Worm (Caenorhabditis elegans) whole organism, L4 larva: Measurements from ENCODE around the gene F35F10.6.

Source experiments
- T20F7.1 ChIP-seq: fragments of 200-800 bp; sonication (Bioruptor generic); optimal IDR thresholded peaks from 2 replicates; lab custom pipeline; 2018; ENCODE audit warnings: mild to moderate bottlenecking, missing genetic modification characterization, missing compliant biosample characterization
- aha-1 ChIP-seq: fragments of 150-350 bp; peaks from one replicate; lab custom pipeline; 2014; ENCODE audit warnings: missing biosample characterization, missing genetic modification characterization
- daf-16 ChIP-seq, 3 experiments: sonication (generic microtip); optimal IDR thresholded peaks; 2 replicates each; lab custom pipeline; 2016 to 2017; ENCODE audit warnings: missing genetic modification characterization in 3 of 3, missing genetic modification reagents in 3 of 3, mild to moderate bottlenecking in 2 of 3, missing compliant biosample characterization in 2 of 3, missing biosample characterization in 1 of 3, moderate library complexity in 1 of 3
- fkh-10 ChIP-seq: fragments of 150-350 bp; optimal IDR thresholded peaks from 2 replicates; lab custom pipeline; 2014; ENCODE audit warnings: missing biosample characterization, missing genetic modification reagents, missing genetic modification characterization
- nhr-76 ChIP-seq: fragments of 150-350 bp; optimal IDR thresholded peaks from 2 replicates; lab custom pipeline; 2014; ENCODE audit warnings: missing biosample characterization, missing genetic modification characterization
- pqm-1 ChIP-seq: sonication (generic microtip); optimal IDR thresholded peaks from 2 replicates; lab custom pipeline; 2017; ENCODE audit warnings: missing biosample characterization, missing genetic modification characterization
- snpc-4 ChIP-seq: fragments of 150-350 bp; optimal IDR thresholded peaks from 2 replicates; lab custom pipeline; 2014; ENCODE audit warnings: missing biosample characterization, missing genetic modification characterization
- spr-1 ChIP-seq: sonication (generic microtip); optimal IDR thresholded peaks from 2 replicates; lab custom pipeline; 2016; ENCODE audit warnings: mild to moderate bottlenecking, missing genetic modification characterization, missing compliant biosample characterization
- zag-1 ChIP-seq: fragments of 150-350 bp; optimal IDR thresholded peaks from 2 replicates; lab custom pipeline; 2014; ENCODE audit warnings: missing biosample characterization, missing genetic modification characterization
- ztf-11 ChIP-seq: fragments of 150-350 bp; optimal IDR thresholded peaks from 2 replicates; lab custom pipeline; 2014; ENCODE audit warnings: missing biosample characterization, missing genetic modification characterization

- TF ChIP-seq snpc-4 (tag; lab: Kevin White, UChicago) (no peak), ztf-11 (tag; lab: Kevin White, UChicago) (no peak), nhr-76 (tag; lab: Kevin White, UChicago) (no peak), spr-1 (no peak), aha-1 (tag; lab: Kevin White, UChicago) (no peak), T20F7.1 (GFP tag; lab: Kevin White, UChicago) (no peak), fkh-10 (no peak), daf-16 (GFP tag; optimal IDR thresholded peaks at IDR 0.05; lab: Kevin White, UChicago) (no peak), daf-16 (tag; optimal IDR thresholded peaks at IDR 0.05; lab: Kevin White, UChicago) (no peak), pqm-1 (tag; lab: Kevin White, UChicago) (no peak), zag-1 (tag; lab: Kevin White, UChicago) (no peak)
These were observed 41.7 kb downstream of the F35F10.6 start, which contains the start of gene srj-8 for ce11 chrV:3247515-3247914.
